Worm (Caenorhabditis elegans) whole organism, L3 larva: ENCODE results near the gene Y48E1C.2.

ENCODE experiments used
- R02D3.7 ChIP-seq: fragments of 150-350 bp; optimal IDR thresholded peaks from 2 replicates; lab custom pipeline; 2014; ENCODE audit warnings: missing biosample characterization, missing genetic modification characterization
- ZK546.5 ChIP-seq: sonication (generic microtip); optimal IDR thresholded peaks from 2 replicates; lab custom pipeline; 2017; ENCODE audit warnings: missing biosample characterization, missing genetic modification characterization
- aly-2 ChIP-seq: fragments of 150-350 bp; optimal IDR thresholded peaks from 2 replicates; lab custom pipeline; 2014; ENCODE audit warnings: missing biosample characterization, missing genetic modification characterization
- ama-1 ChIP-seq: fragments of 150-350 bp; optimal IDR thresholded peaks from 2 replicates; lab custom pipeline; 2018
- ceh-28 ChIP-seq: fragments of 150-350 bp; optimal IDR thresholded peaks from 2 replicates; lab custom pipeline; 2014; ENCODE audit warnings: missing biosample characterization, missing genetic modification reagents, missing genetic modification characterization
- egl-5 ChIP-seq: fragments of 150-350 bp; optimal IDR thresholded peaks from 2 replicates; lab custom pipeline; 2017; ENCODE audit warnings: missing biosample characterization, missing genetic modification reagents, missing genetic modification characterization, inconsistent platforms
- elt-2 ChIP-seq: sonication (generic microtip); optimal IDR thresholded peaks from 2 replicates; lab custom pipeline; 2016; ENCODE audit warnings: missing genetic modification reagents, mild to moderate bottlenecking, missing genetic modification characterization, missing compliant biosample characterization
- elt-3 ChIP-seq, 3 experiments: fragments of 150-350 bp in 1 of 3; sonication (generic microtip) in 2 of 3; optimal IDR thresholded peaks; 2 replicates in 2 of 3; 4 replicates in 1 of 3; lab custom pipeline; 2014 to 2017; ENCODE audit warnings: missing biosample characterization in 3 of 3, missing genetic modification characterization in 3 of 3
- fkh-10 ChIP-seq: sonication (generic microtip); optimal IDR thresholded peaks from 2 replicates; lab custom pipeline; 2017; ENCODE audit warnings: missing biosample characterization, missing genetic modification reagents, missing genetic modification characterization
- fkh-2 ChIP-seq: fragments of 150-350 bp; optimal IDR thresholded peaks from 2 replicates; lab custom pipeline; 2014; ENCODE audit warnings: missing biosample characterization, missing genetic modification reagents, missing genetic modification characterization
- fos-1 ChIP-seq: fragments of 150-350 bp; optimal IDR thresholded peaks from 2 replicates; lab custom pipeline; 2014; ENCODE audit warnings: missing biosample characterization, missing genetic modification characterization
- hmg-11 ChIP-seq: sonication (generic microtip); optimal IDR thresholded peaks from 2 replicates; lab custom pipeline; 2016; ENCODE audit warnings: missing genetic modification characterization, missing compliant biosample characterization
- jun-1 ChIP-seq: fragments of 150-350 bp; optimal IDR thresholded peaks from 2 replicates; lab custom pipeline; 2014; ENCODE audit warnings: missing biosample characterization, missing genetic modification reagents, missing genetic modification characterization
- lin-15B ChIP-seq: fragments of 150-350 bp; optimal IDR thresholded peaks from 2 replicates; lab custom pipeline; 2014; ENCODE audit warnings: missing biosample characterization, missing genetic modification characterization
- lin-39 ChIP-seq: fragments of 150-350 bp; optimal IDR thresholded peaks from 2 replicates; lab custom pipeline; 2018; ENCODE audit warnings: missing biosample characterization, missing genetic modification reagents, missing genetic modification characterization
- lsy-12 ChIP-seq: sonication (generic microtip); optimal IDR thresholded peaks from 2 replicates; lab custom pipeline; 2016; ENCODE audit warnings: mild to moderate bottlenecking, missing genetic modification characterization, missing compliant biosample characterization
- mdl-1 ChIP-seq: fragments of 150-350 bp; optimal IDR thresholded peaks from 2 replicates; lab custom pipeline; 2014; ENCODE audit warnings: missing biosample characterization, missing genetic modification characterization
- mml-1 ChIP-seq: fragments of 150-350 bp; sonication (generic microtip); optimal IDR thresholded peaks from 3 replicates; lab custom pipeline; 2014; ENCODE audit warnings: missing biosample characterization, missing genetic modification characterization
- nfya-1 ChIP-seq: sonication (generic microtip); optimal IDR thresholded peaks from 2 replicates; lab custom pipeline; 2017; ENCODE audit warnings: missing genetic modification characterization, mild to moderate bottlenecking, missing compliant biosample characterization, antibody characterized with exemption, moderate library complexity; ENCODE audit not compliant: insufficient read depth
- nhr-11 ChIP-seq: fragments of 150-350 bp; optimal IDR thresholded peaks from 2 replicates; lab custom pipeline; 2014; ENCODE audit warnings: missing biosample characterization, missing genetic modification characterization
- nhr-12 ChIP-seq: fragments of 150-350 bp; optimal IDR thresholded peaks from 2 replicates; lab custom pipeline; 2014; ENCODE audit warnings: missing biosample characterization, missing genetic modification characterization
- nhr-23 ChIP-seq: fragments of 150-350 bp; optimal IDR thresholded peaks from 2 replicates; lab custom pipeline; 2014; ENCODE audit warnings: missing biosample characterization, missing genetic modification reagents, missing genetic modification characterization
- nhr-237 ChIP-seq: fragments of 150-350 bp; optimal IDR thresholded peaks from 2 replicates; lab custom pipeline; 2014; ENCODE audit warnings: missing biosample characterization, missing genetic modification characterization
- nhr-28 ChIP-seq: fragments of 150-350 bp; optimal IDR thresholded peaks from 2 replicates; lab custom pipeline; 2014; ENCODE audit warnings: missing biosample characterization, missing genetic modification characterization
- nhr-43 ChIP-seq: sonication (generic microtip); optimal IDR thresholded peaks from 2 replicates; lab custom pipeline; 2016; ENCODE audit warnings: mild to moderate bottlenecking, missing genetic modification characterization, missing compliant biosample characterization; ENCODE audit not compliant: poor library complexity, severe bottlenecking
- nhr-67 ChIP-seq: fragments of 150-350 bp; optimal IDR thresholded peaks from 2 replicates; lab custom pipeline; 2014; ENCODE audit warnings: missing biosample characterization, missing genetic modification characterization
- nhr-76 ChIP-seq: fragments of 150-350 bp; sonication (generic microtip); optimal IDR thresholded peaks from 5 replicates; lab custom pipeline; 2014; ENCODE audit warnings: missing biosample characterization, missing genetic modification characterization
- nhr-77 ChIP-seq: fragments of 150-350 bp; optimal IDR thresholded peaks from 2 replicates; lab custom pipeline; 2014; ENCODE audit warnings: missing biosample characterization, missing genetic modification characterization
- pha-4 ChIP-seq: fragments of 150-350 bp; optimal IDR thresholded peaks from 2 replicates; lab custom pipeline; 2014; ENCODE audit warnings: missing biosample characterization, missing genetic modification reagents, missing genetic modification characterization
- pqm-1 ChIP-seq: fragments of 150-350 bp; optimal IDR thresholded peaks from 2 replicates; lab custom pipeline; 2017; ENCODE audit warnings: missing biosample characterization, missing genetic modification characterization, inconsistent platforms
- sea-2 ChIP-seq: fragments of 150-350 bp; sonication (generic microtip); optimal IDR thresholded peaks from 4 replicates; lab custom pipeline; 2014; ENCODE audit warnings: missing biosample characterization, missing genetic modification reagents, missing genetic modification characterization
- skn-1 ChIP-seq: fragments of 150-350 bp; optimal IDR thresholded peaks from 2 replicates; lab custom pipeline; 2014; ENCODE audit warnings: missing biosample characterization, missing genetic modification characterization
- snpc-4 ChIP-seq: fragments of 150-350 bp; optimal IDR thresholded peaks from 2 replicates; lab custom pipeline; 2014; ENCODE audit warnings: missing biosample characterization, missing genetic modification characterization
- tbx-2 ChIP-seq: sonication (generic microtip); optimal IDR thresholded peaks from 2 replicates; lab custom pipeline; 2016; ENCODE audit warnings: mild to moderate bottlenecking, missing genetic modification characterization, missing compliant biosample characterization
- unc-39 ChIP-seq: sonication (generic microtip); optimal IDR thresholded peaks from 4 replicates; lab custom pipeline; 2017; ENCODE audit warnings: missing biosample characterization, missing genetic modification characterization
- unc-62 ChIP-seq: fragments of 150-350 bp; sonication (generic microtip); optimal IDR thresholded peaks from 4 replicates; lab custom pipeline; 2014; ENCODE audit warnings: missing biosample characterization, missing genetic modification reagents, missing genetic modification characterization
- zag-1 ChIP-seq: fragments of 150-350 bp; optimal IDR thresholded peaks from 2 replicates; lab custom pipeline; 2014; ENCODE audit warnings: missing biosample characterization, missing genetic modification characterization
- ztf-11 ChIP-seq: fragments of 150-350 bp; optimal IDR thresholded peaks from 2 replicates; lab custom pipeline; 2014; ENCODE audit warnings: missing biosample characterization, missing genetic modification characterization
- ztf-4 ChIP-seq: fragments of 150-350 bp; optimal IDR thresholded peaks from 2 replicates; lab custom pipeline; 2014; ENCODE audit warnings: missing biosample characterization, missing genetic modification characterization

Y48E1C.2 gene

DNA sequence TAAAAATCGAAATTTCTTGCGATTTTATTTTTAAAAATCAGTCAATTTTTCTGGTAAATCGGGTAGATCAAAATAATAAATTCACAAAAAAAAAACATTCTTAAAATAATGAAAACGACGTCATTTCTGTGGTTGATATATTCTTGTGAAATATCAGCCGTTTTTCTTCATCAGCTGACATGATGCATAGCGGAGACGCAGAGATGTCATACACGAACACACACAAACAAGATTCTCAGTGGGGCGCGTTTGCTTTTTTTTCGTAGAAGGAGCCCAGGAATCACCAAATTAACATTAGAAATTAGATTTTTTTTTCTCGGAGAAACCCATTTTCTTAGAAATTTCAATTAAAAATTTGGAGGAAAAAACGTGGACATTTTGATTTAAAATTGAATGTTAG is 23.3 kb downstream of the Y48E1C.2 start (continued):
- TF ChIP-seq lin-39 (tag; lab: Kevin White, UChicago) (peak; percentile 77), nhr-23 (peak; percentile 84), ZK546.5 (no peak), pha-4 (tag; lab: Kevin White, UChicago) (peak; percentile 97), jun-1 (peak; percentile 57), nfya-1 (tag; lab: Kevin White, UChicago) (peak; percentile 95), nhr-43 (tag; lab: Kevin White, UChicago) (peak; percentile 34), nhr-237 (tag; lab: Kevin White, UChicago) (no peak), elt-2 (tag; lab: Kevin White, UChicago) (peak; percentile 66), fos-1 (tag; lab: Kevin White, UChicago) (no peak), nhr-76 (no peak), tbx-2 (tag; lab: Kevin White, UChicago) (peak; percentile 5), R02D3.7 (tag; lab: Kevin White, UChicago) (no peak), ceh-28 (tag; lab: Kevin White, UChicago) (peak; percentile 64), aly-2 (tag; lab: Kevin White, UChicago) (no peak), sea-2 (GFP tag; lab: Kevin White, UChicago) (no peak), nhr-12 (tag; lab: Kevin White, UChicago) (no peak), lsy-12 (tag; lab: Kevin White, UChicago) (no peak), unc-39 (tag; lab: Kevin White, UChicago) (no peak), ztf-4 (tag; lab: Kevin White, UChicago) (no peak), zag-1 (tag; lab: Kevin White, UChicago) (no peak), elt-3 (tag; optimal IDR thresholded peaks at IDR 0.05; lab: Kevin White, UChicago) (no peak), pqm-1 (tag; lab: Kevin White, UChicago) (peak; percentile 64), nhr-28 (no peak)

DNA sequence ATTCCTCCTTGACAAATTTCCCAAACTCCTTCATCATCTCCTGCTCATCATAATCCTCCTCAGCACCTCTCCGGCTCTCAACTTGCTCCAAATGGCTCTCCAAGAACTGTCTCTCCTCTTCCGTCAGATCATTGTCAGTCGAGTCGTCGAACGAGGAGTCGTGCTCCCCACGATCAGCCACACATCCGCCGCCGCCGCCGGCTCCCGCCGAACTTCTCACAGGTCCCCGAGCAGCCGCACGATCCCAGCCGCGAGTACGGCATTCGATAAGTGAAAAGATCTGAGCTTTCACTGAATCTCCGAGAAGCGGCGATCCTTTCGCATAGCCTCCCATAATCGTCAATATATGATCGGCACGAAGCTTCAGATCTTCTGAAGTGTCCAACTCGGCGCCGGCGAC is 27.0 kb downstream of the Y48E1C.2 start:
- TF ChIP-seq nhr-12 (tag; lab: Kevin White, UChicago) (no peak), egl-5 (tag; lab: Kevin White, UChicago) (no peak), nhr-11 (tag; lab: Kevin White, UChicago) (no peak), ceh-28 (tag; lab: Kevin White, UChicago) (no peak), lsy-12 (tag; lab: Kevin White, UChicago) (no peak), unc-62 (GFP tag; lab: Kevin White, UChicago) (no peak)

DNA sequence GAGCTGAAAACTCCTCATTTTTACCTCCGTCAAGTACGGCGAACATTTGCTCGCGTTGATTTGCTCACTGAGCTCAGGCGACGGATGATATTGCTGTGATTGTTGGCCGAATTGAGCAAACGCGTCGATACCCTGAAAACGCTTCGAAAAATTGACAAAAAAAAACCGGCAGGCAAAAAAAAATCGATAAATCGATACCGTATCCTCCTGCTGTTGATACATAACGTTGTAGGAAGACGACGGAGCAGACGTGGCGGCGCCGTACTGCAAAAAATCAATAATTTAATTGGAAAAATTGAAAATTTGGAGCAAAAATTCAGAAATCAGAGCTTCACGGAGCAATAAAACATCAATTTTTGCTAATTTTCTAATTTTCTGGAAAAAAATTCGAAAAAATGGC is 30.5 kb downstream of the Y48E1C.2 start:
- peak; percentile 53 for TF ChIP-seq ceh-28 (tag; lab: Kevin White, UChicago)
- no peak for TF ChIP-seq mml-1 (tag; lab: Kevin White, UChicago)
- TF ChIP-seq, all 47 proteins: peak for 1

DNA sequence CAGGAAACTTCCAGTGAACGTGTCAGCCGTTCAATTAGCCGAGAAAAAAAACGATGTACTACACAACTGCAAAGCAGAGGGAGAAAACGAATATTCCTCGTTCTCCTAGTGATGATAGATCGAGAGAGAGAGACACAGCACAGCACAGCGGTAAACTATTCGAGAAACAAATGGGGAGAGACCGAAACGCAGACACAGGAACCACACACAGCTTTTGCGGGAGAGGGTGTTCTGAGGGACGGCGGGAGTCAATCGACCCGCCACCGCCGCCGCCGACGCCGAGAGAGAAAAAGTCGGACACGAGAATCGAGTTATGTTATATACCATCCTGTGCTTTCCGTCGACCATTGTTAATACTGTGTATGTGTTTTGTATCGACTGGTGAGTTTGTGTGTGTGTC is 32.3 kb downstream of the Y48E1C.2 start:
- TF ChIP-seq lin-39 (tag; lab: Kevin White, UChicago) (peak; percentile 61), elt-2 (tag; lab: Kevin White, UChicago) (peak; percentile 40), nfya-1 (tag; lab: Kevin White, UChicago) (peak; percentile 58), ztf-11 (tag; lab: Kevin White, UChicago) (no peak), hmg-11 (peak; percentile 32), snpc-4 (tag; lab: Kevin White, UChicago) (peak; percentile 36), lin-15B (tag; lab: Kevin White, UChicago) (no peak), fos-1 (tag; lab: Kevin White, UChicago) (no peak), pha-4 (tag; lab: Kevin White, UChicago) (peak; percentile 73)

DNA sequence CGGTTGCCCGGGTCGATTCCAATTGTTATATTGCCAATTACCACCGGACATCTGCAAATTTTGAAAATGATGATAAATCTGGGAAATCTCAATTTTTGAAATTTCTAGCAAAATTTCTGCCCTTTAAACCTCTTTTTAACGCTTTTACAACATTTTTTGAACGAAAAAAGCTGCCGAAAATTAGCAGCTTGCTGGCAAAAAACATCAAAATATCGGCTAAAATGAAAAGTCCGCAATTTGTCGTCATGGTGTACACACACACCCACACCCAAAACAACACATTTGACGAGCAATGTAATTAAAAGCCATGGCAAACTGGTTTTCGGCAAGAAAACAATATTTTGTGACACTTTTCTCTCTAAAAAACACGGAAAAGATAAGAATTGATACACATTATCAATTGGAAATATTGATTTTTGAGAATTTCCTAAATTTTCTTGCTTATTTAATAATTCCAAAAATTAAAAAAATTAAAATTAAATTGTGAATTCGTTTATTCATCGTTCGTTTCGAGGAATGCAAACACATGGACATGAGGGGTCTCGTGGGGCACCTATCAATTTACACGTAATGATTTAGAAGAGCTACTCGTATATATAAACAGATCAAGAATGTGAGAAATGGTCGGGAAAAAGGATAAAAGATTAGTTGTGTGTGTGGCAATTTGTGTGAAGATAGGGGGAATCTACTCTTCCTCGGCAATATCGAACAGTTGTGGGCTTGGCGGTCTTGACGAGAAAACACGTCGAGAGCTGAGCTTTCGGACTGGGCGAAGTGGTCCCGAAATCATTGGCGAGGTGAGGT is 36.5 kb downstream of the Y48E1C.2 start, which contains the start of gene pqn-27:
Gene pqn-27 (minus strand): TSS at position 51 of the 804 bp plus-strand sequence.
- TF ChIP-seq lin-39 (tag; lab: Kevin White, UChicago) (peak; percentile 34), fkh-10 (GFP tag; lab: Kevin White, UChicago) (no peak), ama-1 (lab: Kevin White, UChicago) (peak; percentile 96), mdl-1 (tag; lab: Kevin White, UChicago) (no peak), lsy-12 (tag; lab: Kevin White, UChicago) (peak; percentile 91), jun-1 (peak; percentile 6), egl-5 (tag; lab: Kevin White, UChicago) (peak; percentile 89), nhr-237 (tag; lab: Kevin White, UChicago) (no peak), nhr-12 (tag; lab: Kevin White, UChicago) (no peak), zag-1 (tag; lab: Kevin White, UChicago) (no peak), nfya-1 (tag; lab: Kevin White, UChicago) (peak; percentile 70), elt-3 (tag; optimal IDR thresholded peaks at IDR 0.05; lab: Kevin White, UChicago) (peak in 1 of 3 experiments; percentile 86), ztf-11 (tag; lab: Kevin White, UChicago) (no peak), skn-1 (tag; lab: Kevin White, UChicago) (peak; percentile 44), nhr-77 (tag; lab: Kevin White, UChicago) (peak; percentile 76), ceh-28 (tag; lab: Kevin White, UChicago) (peak; percentile 80), nhr-43 (tag; lab: Kevin White, UChicago) (peak; percentile 80), fkh-2 (tag; lab: Kevin White, UChicago) (no peak), aly-2 (tag; lab: Kevin White, UChicago) (no peak), lin-15B (tag; lab: Kevin White, UChicago) (peak; percentile 56), fos-1 (tag; lab: Kevin White, UChicago) (no peak), pqm-1 (tag; lab: Kevin White, UChicago) (peak; percentile 61), nhr-67 (tag; lab: Kevin White, UChicago) (no peak), R02D3.7 (tag; lab: Kevin White, UChicago) (no peak), ZK546.5 (no peak), hmg-11 (peak; percentile 34), nhr-11 (tag; lab: Kevin White, UChicago) (no peak)
